Worm (Caenorhabditis elegans) whole organism, L1 larva: ENCODE measurements around the gene zmp-5.

Source experiments
- Y116A8C.19 ChIP-seq: sonication (generic microtip); optimal IDR thresholded peaks from 2 replicates; lab custom pipeline; 2016; ENCODE audit warnings: missing compliant biosample characterization, missing genetic modification characterization, borderline replicate concordance
- aha-1 ChIP-seq: fragments of 150-350 bp; optimal IDR thresholded peaks from 2 replicates; lab custom pipeline; 2014; ENCODE audit warnings: missing biosample characterization, missing genetic modification characterization
- alr-1 ChIP-seq: fragments of 200-800 bp; sonication (Bioruptor generic); optimal IDR thresholded peaks from 2 replicates; lab custom pipeline; 2018; ENCODE audit warnings: borderline replicate concordance, mild to moderate bottlenecking, missing genetic modification characterization, missing compliant biosample characterization
- blmp-1 ChIP-seq: fragments of 150-350 bp; optimal IDR thresholded peaks from 2 replicates; lab custom pipeline; 2014; ENCODE audit warnings: missing biosample characterization, missing genetic modification characterization
- ceh-63 ChIP-seq: fragments of 200-800 bp; sonication (Bioruptor generic); optimal IDR thresholded peaks from 2 replicates; lab custom pipeline; 2018; ENCODE audit warnings: mild to moderate bottlenecking, missing genetic modification characterization, missing compliant biosample characterization
- ceh-88 ChIP-seq: fragments of 200-800 bp; sonication (Bioruptor generic); IDR thresholded peaks from 2 replicates; pipeline ENCODE4 v1.3.6; 2022; ENCODE audit warnings: missing genetic modification characterization, missing compliant biosample characterization
- ces-1 ChIP-seq: fragments of 150-350 bp; optimal IDR thresholded peaks from 2 replicates; lab custom pipeline; 2014; ENCODE audit warnings: missing biosample characterization, missing genetic modification reagents, missing genetic modification characterization
- dpl-1 ChIP-seq, 3 experiments: fragments of 150-350 bp in 2 of 3; sonication (generic microtip) in 1 of 3; optimal IDR thresholded peaks; 2 replicates each; lab custom pipeline; 2014 to 2017; ENCODE audit warnings: missing biosample characterization in 3 of 3, missing genetic modification characterization in 3 of 3, missing genetic modification reagents in 3 of 3
- dsc-1 ChIP-seq: sonication (generic microtip); optimal IDR thresholded peaks from 2 replicates; lab custom pipeline; 2016; ENCODE audit warnings: mild to moderate bottlenecking, missing genetic modification characterization, missing compliant biosample characterization
- efl-1 ChIP-seq, 4 experiments: fragments of 150-350 bp; optimal IDR thresholded peaks in 3 of 4; peaks in 1 of 4; 1 replicate in 1 of 4; 2 replicates in 3 of 4; lab custom pipeline; 2014; ENCODE audit warnings: missing biosample characterization in 2 of 4, missing genetic modification characterization in 2 of 4, missing genetic modification reagents in 2 of 4
- egl-13 ChIP-seq: sonication (generic microtip); optimal IDR thresholded peaks from 2 replicates; lab custom pipeline; 2016; ENCODE audit warnings: missing genotype, missing genetic modification reagents, missing genetic modification characterization, missing compliant biosample characterization
- elt-3 ChIP-seq, 6 experiments: fragments of 150-350 bp in 1 of 6; sonication (generic microtip); optimal IDR thresholded peaks; 2 replicates each; lab custom pipeline; 2017 to 2018; ENCODE audit warnings: missing biosample characterization in 6 of 6, missing genetic modification characterization in 6 of 6, inconsistent platforms in 1 of 6
- ets-5 ChIP-seq: fragments of 200-800 bp; sonication (Bioruptor generic); IDR thresholded peaks from 2 replicates; pipeline ENCODE4 v1.3.6; 2022; ENCODE audit warnings: missing genetic modification characterization, missing compliant biosample characterization
- grh-1 ChIP-seq: fragments of 200-800 bp; sonication (Bioruptor generic); IDR thresholded peaks from 2 replicates; pipeline ENCODE4 v1.3.6; 2022; ENCODE audit warnings: missing genetic modification reagents, missing genetic modification characterization, missing compliant biosample characterization
- hpl-2 ChIP-seq: fragments of 150-350 bp; optimal IDR thresholded peaks from 2 replicates; lab custom pipeline; 2014; ENCODE audit warnings: missing biosample characterization, missing genetic modification reagents, missing genetic modification characterization
- irx-1 ChIP-seq: sonication (generic microtip); optimal IDR thresholded peaks from 2 replicates; lab custom pipeline; 2016; ENCODE audit warnings: missing genetic modification characterization, missing compliant biosample characterization
- jun-1 ChIP-seq: fragments of 150-350 bp; optimal IDR thresholded peaks from 2 replicates; lab custom pipeline; 2014; ENCODE audit warnings: missing biosample characterization, missing genetic modification reagents, missing genetic modification characterization
- lin-14 ChIP-seq: fragments of 200-800 bp; sonication (Bioruptor generic); optimal IDR thresholded peaks from 2 replicates; lab custom pipeline; 2018; ENCODE audit warnings: mild to moderate bottlenecking, missing genetic modification characterization, moderate library complexity, missing compliant biosample characterization
- lin-39 ChIP-seq: fragments of 150-350 bp; optimal IDR thresholded peaks from 2 replicates; lab custom pipeline; 2014; ENCODE audit warnings: missing biosample characterization, missing genetic modification reagents, missing genetic modification characterization
- lsy-2 ChIP-seq, 2 experiments: fragments of 150-350 bp; optimal IDR thresholded peaks; 2 replicates each; lab custom pipeline; 2014; ENCODE audit warnings: missing biosample characterization in 2 of 2, missing genetic modification characterization in 2 of 2
- mab-9 ChIP-seq: fragments of 200-800 bp; sonication (Bioruptor generic); IDR thresholded peaks from 2 replicates; pipeline ENCODE4 v1.3.6; 2022; ENCODE audit warnings: missing genetic modification reagents, missing genetic modification characterization, missing compliant biosample characterization
- mdl-1 ChIP-seq, 2 experiments: fragments of 150-350 bp; optimal IDR thresholded peaks; 2 replicates each; lab custom pipeline; 2014 to 2017; ENCODE audit warnings: missing biosample characterization in 2 of 2, missing genetic modification characterization in 2 of 2, inconsistent platforms in 1 of 2
- mep-1 ChIP-seq: fragments of 150-350 bp; optimal IDR thresholded peaks from 2 replicates; lab custom pipeline; 2014; ENCODE audit warnings: missing biosample characterization, missing genetic modification characterization
- nhr-11 ChIP-seq: fragments of 150-350 bp; optimal IDR thresholded peaks from 2 replicates; lab custom pipeline; 2014; ENCODE audit warnings: missing biosample characterization, missing genetic modification characterization
- nhr-12 ChIP-seq: sonication (generic microtip); optimal IDR thresholded peaks from 2 replicates; lab custom pipeline; 2017; ENCODE audit warnings: missing biosample characterization, missing genetic modification characterization
- nhr-20 ChIP-seq: sonication (generic microtip); optimal IDR thresholded peaks from 2 replicates; lab custom pipeline; 2016; ENCODE audit warnings: mild to moderate bottlenecking, missing genetic modification characterization, missing compliant biosample characterization
- nhr-28 ChIP-seq: fragments of 150-350 bp; optimal IDR thresholded peaks from 2 replicates; lab custom pipeline; 2014; ENCODE audit warnings: missing biosample characterization, missing genetic modification characterization
- nhr-47 ChIP-seq: sonication (generic microtip); optimal IDR thresholded peaks from 2 replicates; lab custom pipeline; 2016; ENCODE audit warnings: mild to moderate bottlenecking, missing genetic modification characterization, moderate library complexity, missing compliant biosample characterization
- nhr-71 ChIP-seq: sonication (generic microtip); optimal IDR thresholded peaks from 2 replicates; lab custom pipeline; 2016; ENCODE audit warnings: mild to moderate bottlenecking, missing genetic modification characterization, moderate library complexity, missing compliant biosample characterization
- nhr-77 ChIP-seq: fragments of 150-350 bp; optimal IDR thresholded peaks from 2 replicates; lab custom pipeline; 2014; ENCODE audit warnings: missing biosample characterization, missing genetic modification characterization
- nhr-85 ChIP-seq: sonication (generic microtip); peaks from one replicate; lab custom pipeline; 2016; ENCODE audit warnings: missing genetic modification characterization, inconsistent platforms, missing compliant biosample characterization
- nhr-90 ChIP-seq: sonication (generic microtip); optimal IDR thresholded peaks from 2 replicates; lab custom pipeline; 2016; ENCODE audit warnings: mild to moderate bottlenecking, missing genetic modification characterization, missing compliant biosample characterization; ENCODE audit not compliant: poor library complexity
- pag-3 ChIP-seq: sonication (generic microtip); optimal IDR thresholded peaks from 2 replicates; lab custom pipeline; 2017; ENCODE audit warnings: missing genetic modification characterization, mild to moderate bottlenecking, missing compliant biosample characterization, antibody characterized with exemption, borderline replicate concordance; ENCODE audit not compliant: insufficient read depth
- pqm-1 ChIP-seq: sonication (generic microtip); optimal IDR thresholded peaks from 3 replicates; lab custom pipeline; 2017; ENCODE audit warnings: missing biosample characterization, missing genetic modification characterization
- rnt-1 ChIP-seq: sonication (generic microtip); optimal IDR thresholded peaks from 2 replicates; lab custom pipeline; 2016; ENCODE audit warnings: mild to moderate bottlenecking, missing genetic modification characterization, moderate library complexity, missing compliant biosample characterization
- skn-1 ChIP-seq: fragments of 150-350 bp; optimal IDR thresholded peaks from 2 replicates; lab custom pipeline; 2014; ENCODE audit warnings: missing biosample characterization, missing genetic modification characterization
- snu-23 ChIP-seq: sonication (generic microtip); optimal IDR thresholded peaks from 2 replicates; lab custom pipeline; 2016; ENCODE audit warnings: missing genetic modification characterization, missing compliant biosample characterization
- sox-4 ChIP-seq: sonication (generic microtip); optimal IDR thresholded peaks from 2 replicates; lab custom pipeline; 2016; ENCODE audit warnings: missing genetic modification characterization, missing compliant biosample characterization
- tbx-2 ChIP-seq: sonication (generic microtip); optimal IDR thresholded peaks from 2 replicates; lab custom pipeline; 2016; ENCODE audit warnings: missing genetic modification characterization, missing compliant biosample characterization
- tlp-1 ChIP-seq: fragments of 150-350 bp; optimal IDR thresholded peaks from 2 replicates; lab custom pipeline; 2014; ENCODE audit warnings: missing biosample characterization, missing genetic modification characterization
- unc-130 ChIP-seq: fragments of 150-350 bp; optimal IDR thresholded peaks from 2 replicates; lab custom pipeline; 2017; ENCODE audit warnings: missing biosample characterization, missing genetic modification characterization, inconsistent platforms
- unc-30 ChIP-seq: sonication (generic microtip); optimal IDR thresholded peaks from 2 replicates; lab custom pipeline; 2017; ENCODE audit warnings: missing biosample characterization, missing genetic modification characterization
- unc-86 ChIP-seq: sonication (generic microtip); optimal IDR thresholded peaks from 2 replicates; lab custom pipeline; 2016; ENCODE audit warnings: missing genetic modification characterization, missing compliant biosample characterization
- unc-98 ChIP-seq: fragments of 200-800 bp; sonication (Bioruptor generic); IDR thresholded peaks from 2 replicates; pipeline ENCODE4 v1.3.6; 2022; ENCODE audit warnings: missing genetic modification characterization, missing compliant biosample characterization
- zip-4 ChIP-seq: fragments of 200-800 bp; sonication (Bioruptor generic); optimal IDR thresholded peaks from 2 replicates; lab custom pipeline; 2018; ENCODE audit warnings: mild to moderate bottlenecking, missing genetic modification characterization, moderate library complexity, missing compliant biosample characterization

zmp-5 gene

ce11 chrX:12636242-12636641, 10.7 kb upstream of the zmp-5 start:
- TF ChIP-seq nhr-20 (no peak), nhr-90 (tag; lab: Kevin White, UChicago) (no peak), lin-14 (GFP tag; lab: Kevin White, UChicago) (no peak), nhr-47 (tag; lab: Kevin White, UChicago) (no peak), blmp-1 (tag; lab: Kevin White, UChicago) (no peak), mep-1 (tag; lab: Kevin White, UChicago) (no peak)

DNA sequence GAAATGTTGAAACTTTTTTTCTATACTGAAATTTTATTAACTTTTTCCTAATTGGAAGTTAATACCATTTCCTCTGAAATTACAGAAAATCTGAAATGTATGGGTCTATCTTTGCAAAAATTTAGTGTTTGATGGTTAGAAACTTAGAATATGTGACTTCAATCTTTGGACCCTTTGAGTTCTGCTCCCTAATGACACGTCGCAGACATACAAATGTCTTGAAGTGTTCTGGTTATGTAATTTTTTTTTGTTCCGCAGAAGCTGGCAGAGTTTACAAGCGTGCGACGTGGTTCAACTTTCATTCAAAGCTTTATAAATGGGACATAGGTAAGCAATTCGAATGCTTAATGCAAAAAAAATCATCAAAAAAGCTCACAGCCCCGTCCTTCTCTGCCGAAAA, 8.9 kb upstream of the zmp-5 start:
- TF ChIP-seq pqm-1 (tag; lab: Kevin White, UChicago) (no peak), nhr-20 (no peak), tbx-2 (no peak), alr-1 (no peak), nhr-77 (tag; lab: Kevin White, UChicago) (no peak), lin-14 (GFP tag; lab: Kevin White, UChicago) (no peak), aha-1 (no peak), grh-1 (GFP tag; lab: Robert Waterston, UW) (no peak), unc-98 (no peak), unc-30 (tag; lab: Kevin White, UChicago) (no peak), ceh-88 (no peak), ceh-63 (no peak)

DNA sequence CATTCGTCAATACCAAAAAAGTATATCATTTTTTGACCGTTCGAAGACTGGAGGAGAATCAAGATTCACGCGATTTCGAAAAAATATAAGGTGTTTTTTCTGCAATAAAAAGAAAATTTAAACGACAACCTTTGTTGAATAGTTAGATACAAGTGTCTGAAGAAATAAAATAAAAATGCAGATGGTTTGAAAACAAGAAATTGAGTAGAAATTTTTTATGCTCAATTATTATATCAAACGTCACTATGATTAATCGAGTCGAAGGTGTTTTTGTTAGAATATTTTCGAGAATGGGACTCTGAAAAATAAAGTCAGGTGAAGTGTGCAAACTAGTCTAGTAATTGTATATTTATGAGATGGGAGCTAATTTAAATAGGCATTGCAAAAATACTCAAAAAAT, 6.5 kb upstream of the zmp-5 start, which contains the start of gene R09A8.5:
Gene R09A8.5 (minus strand): TSS at position 101 of the 400 bp plus-strand sequence.
- TF ChIP-seq lsy-2 (tag; optimal IDR thresholded peaks at IDR 0.05; lab: Kevin White, UChicago) (no peak), irx-1 (no peak), nhr-47 (tag; lab: Kevin White, UChicago) (no peak), nhr-71 (tag; lab: Kevin White, UChicago) (no peak), snu-23 (no peak), ets-5 (GFP tag; lab: Robert Waterston, UW) (no peak), pag-3 (tag; lab: Kevin White, UChicago) (no peak), unc-130 (tag; lab: Kevin White, UChicago) (no peak), sox-4 (no peak), alr-1 (no peak), jun-1 (tag; lab: Kevin White, UChicago) (no peak), zip-4 (GFP tag; lab: Kevin White, UChicago) (no peak), dsc-1 (tag; lab: Kevin White, UChicago) (no peak), skn-1 (no peak), mdl-1 (tag; optimal IDR thresholded peaks at IDR 0.05; lab: Kevin White, UChicago) (no peak)
- TF ChIP-seq, all 84 proteins: peak for 0

- TF ChIP-seq lin-14 (GFP tag; lab: Kevin White, UChicago) (peak; percentile 55), nhr-85 (tag; lab: Kevin White, UChicago) (peak; percentile 76), dpl-1 (GFP tag; optimal IDR thresholded peaks at IDR 0.05; lab: Kevin White, UChicago) (no peak), blmp-1 (tag; lab: Kevin White, UChicago) (peak; percentile 90), mab-9 (no peak), nhr-11 (tag; lab: Kevin White, UChicago) (no peak)
Observed at ce11 chrX:12640961-12641360, 6.0 kb upstream of the zmp-5 start.

- TF ChIP-seq elt-3 (tag; optimal IDR thresholded peaks at IDR 0.05; lab: Kevin White, UChicago) = no peak
- TF ChIP-seq jun-1 (tag; lab: Kevin White, UChicago) = no peak
- TF ChIP-seq Y116A8C.19 (tag; lab: Kevin White, UChicago) = no peak
- no peak for TF ChIP-seq tlp-1 (tag; lab: Kevin White, UChicago)
- peak; percentile 80 for TF ChIP-seq lin-14 (GFP tag; lab: Kevin White, UChicago)
- TF ChIP-seq ces-1 (GFP tag; lab: Kevin White, UChicago) = no peak
- TF ChIP-seq efl-1 (optimal IDR thresholded peaks at IDR 0.05; lab: Kevin White, UChicago) = no peak
- TF ChIP-seq efl-1 (GFP tag; optimal IDR thresholded peaks at IDR 0.05 in 1 of 2; lab: Kevin White, UChicago) = no peak
- peak; percentile 10 for TF ChIP-seq skn-1
- TF ChIP-seq sox-4 = no peak
- TF ChIP-seq unc-86 (tag; lab: Kevin White, UChicago) = no peak
- TF ChIP-seq lin-39 (tag; lab: Kevin White, UChicago) = no peak
- TF ChIP-seq egl-13 = no peak
- TF ChIP-seq nhr-20 = peak; percentile 43
- TF ChIP-seq mab-9 = no peak
- no peak for TF ChIP-seq nhr-28 (tag; lab: Kevin White, UChicago)
- no peak for TF ChIP-seq aha-1
- TF ChIP-seq ceh-88 = no peak
- TF ChIP-seq hpl-2 (GFP tag; lab: Kevin White, UChicago) = no peak
- TF ChIP-seq rnt-1 (tag; lab: Kevin White, UChicago) = no peak
- TF ChIP-seq nhr-12 (tag; lab: Kevin White, UChicago) = no peak
- TF ChIP-seq dsc-1 (tag; lab: Kevin White, UChicago) = no peak
- no peak for TF ChIP-seq alr-1
Observed at ce11 chrX:12642952-12643351, 4.0 kb upstream of the zmp-5 start.
